Worm (Caenorhabditis elegans): ENCODE measurements around the gene K06A4.2.

DNA sequence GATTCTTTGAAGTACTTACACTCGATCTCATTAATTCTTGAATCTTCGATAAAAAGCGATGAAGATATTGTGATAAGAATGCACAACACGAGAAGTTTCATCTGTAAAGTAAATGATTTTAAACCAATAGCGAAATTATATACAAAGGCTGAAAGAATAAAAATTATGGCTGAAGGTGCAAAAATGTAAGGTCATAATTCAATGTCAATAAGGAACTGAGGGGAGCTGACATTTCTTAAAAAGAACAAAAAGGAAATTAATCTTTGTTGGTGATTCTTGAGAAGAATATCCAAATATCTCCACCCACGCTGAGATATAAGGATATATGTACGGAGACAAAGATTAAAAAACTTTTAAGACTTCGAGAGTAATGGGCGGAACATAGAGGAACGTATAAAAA is 40.1 kb downstream of the K06A4.2 start, which contains the start of gene C50F4.9:
- TF ChIP-seq dao-5 (tag; optimal IDR thresholded peaks at IDR 0.05), result no peak
- TF ChIP-seq W03F9.2 (tag; optimal IDR thresholded peaks at IDR 0.05), result no peak
- no peak for TF ChIP-seq him-1 (tag; optimal IDR thresholded peaks at IDR 0.05)
